Fruit fly (Drosophila melanogaster) whole organism, adult: Measurements from ENCODE around the gene RpS27A.

Experiments
- CG11617 ChIP-seq: fragments of 200-800 bp; sonication (Bioruptor generic); optimal IDR thresholded peaks from 2 replicates; lab custom pipeline; 2017; ENCODE audit warnings: mild to moderate bottlenecking, missing biosample characterization, missing genetic modification reagents, missing genetic modification characterization
- CG12768 ChIP-seq: fragments of 200-800 bp; sonication (Bioruptor generic); optimal IDR thresholded peaks from 2 replicates; lab custom pipeline; 2017; ENCODE audit warnings: missing biosample characterization, missing genetic modification characterization, mild to moderate bottlenecking, moderate library complexity, missing genetic modification reagents
- CG14711 ChIP-seq: fragments of 200-800 bp; sonication (Bioruptor generic); optimal IDR thresholded peaks from 2 replicates; lab custom pipeline; 2018; ENCODE audit warnings: missing biosample characterization, mild to moderate bottlenecking, missing genetic modification characterization, moderate library complexity
- CG1620 ChIP-seq: fragments of 200-800 bp; sonication (Bioruptor generic); optimal IDR thresholded peaks from 2 replicates; lab custom pipeline; 2016; ENCODE audit warnings: missing biosample characterization, missing genetic modification characterization
- CG33017 ChIP-seq: fragments of 200-800 bp; sonication (Bioruptor generic); optimal IDR thresholded peaks from 2 replicates; lab custom pipeline; 2018; ENCODE audit warnings: missing biosample characterization, mild to moderate bottlenecking, missing genetic modification characterization, moderate library complexity
- CG5204 ChIP-seq: fragments of 200-800 bp; sonication (Bioruptor generic); optimal IDR thresholded peaks from 2 replicates; lab custom pipeline; 2016; ENCODE audit warnings: missing biosample characterization, missing genetic modification characterization
- CG7045 ChIP-seq: fragments of 200-800 bp; sonication (Bioruptor generic); optimal IDR thresholded peaks from 2 replicates; lab custom pipeline; 2017; ENCODE audit warnings: missing biosample characterization, mild to moderate bottlenecking, missing genetic modification characterization
- CG7101 ChIP-seq: fragments of 200-800 bp; sonication (Bioruptor generic); optimal IDR thresholded peaks from 2 replicates; lab custom pipeline; 2018; ENCODE audit warnings: missing biosample characterization, mild to moderate bottlenecking, missing genetic modification characterization, moderate library complexity
- Clk ChIP-seq: fragments of 200-800 bp; sonication (Bioruptor generic); optimal IDR thresholded peaks from 2 replicates; lab custom pipeline; 2017; ENCODE audit warnings: missing biosample characterization, missing genetic modification characterization
- Crg-1 ChIP-seq: fragments of 200-800 bp; sonication (Bioruptor generic); optimal IDR thresholded peaks from 2 replicates; lab custom pipeline; 2016; ENCODE audit warnings: missing biosample characterization, missing genetic modification characterization
- Hr96 ChIP-seq: fragments of 200-800 bp; sonication (Bioruptor generic); optimal IDR thresholded peaks from 2 replicates; lab custom pipeline; 2016; ENCODE audit warnings: missing biosample characterization, missing genetic modification characterization
- Mnt ChIP-seq: fragments of 200-800 bp; sonication (Bioruptor generic); optimal IDR thresholded peaks from 2 replicates; lab custom pipeline; 2016; ENCODE audit warnings: missing biosample characterization, mild to moderate bottlenecking, missing genetic modification characterization
- bab1 ChIP-seq: fragments of 200-800 bp; sonication (Bioruptor generic); optimal IDR thresholded peaks from 3 replicates; lab custom pipeline; 2019; ENCODE audit warnings: missing biosample characterization, mild to moderate bottlenecking, missing genetic modification characterization, moderate library complexity
- cic ChIP-seq: fragments of 200-800 bp; sonication (Bioruptor generic); optimal IDR thresholded peaks from 2 replicates; lab custom pipeline; 2017; ENCODE audit warnings: missing biosample characterization, mild to moderate bottlenecking, missing genetic modification characterization, moderate library complexity
- cnc ChIP-seq, 2 experiments: fragments of >200 bp; optimal IDR thresholded peaks; 2 replicates each; lab custom pipeline; 2017
- kay ChIP-seq: fragments of 200-800 bp; sonication (Bioruptor generic); peaks from one replicate; lab custom pipeline; 2016; ENCODE audit warnings: missing biosample characterization, missing genetic modification characterization, borderline replicate concordance
- ovo ChIP-seq: fragments of 200-800 bp; sonication (Bioruptor generic); optimal IDR thresholded peaks from 2 replicates; lab custom pipeline; 2016; ENCODE audit warnings: missing biosample characterization, missing genetic modification characterization
- pad ChIP-seq: fragments of 200-800 bp; sonication (Bioruptor generic); optimal IDR thresholded peaks from 3 replicates; lab custom pipeline; 2017; ENCODE audit warnings: missing biosample characterization, missing genetic modification characterization, mild to moderate bottlenecking, moderate library complexity, missing genetic modification reagents
- tj ChIP-seq: fragments of 200-800 bp; sonication (Bioruptor generic); optimal IDR thresholded peaks from 3 replicates; lab custom pipeline; 2017; ENCODE audit warnings: missing biosample characterization, mild to moderate bottlenecking, missing genetic modification characterization, moderate library complexity
- toe ChIP-seq: fragments of 200-800 bp; sonication (Bioruptor generic); optimal IDR thresholded peaks from 2 replicates; lab custom pipeline; 2016; ENCODE audit warnings: missing biosample characterization, missing genetic modification characterization

Gene RpS27A

DNA sequence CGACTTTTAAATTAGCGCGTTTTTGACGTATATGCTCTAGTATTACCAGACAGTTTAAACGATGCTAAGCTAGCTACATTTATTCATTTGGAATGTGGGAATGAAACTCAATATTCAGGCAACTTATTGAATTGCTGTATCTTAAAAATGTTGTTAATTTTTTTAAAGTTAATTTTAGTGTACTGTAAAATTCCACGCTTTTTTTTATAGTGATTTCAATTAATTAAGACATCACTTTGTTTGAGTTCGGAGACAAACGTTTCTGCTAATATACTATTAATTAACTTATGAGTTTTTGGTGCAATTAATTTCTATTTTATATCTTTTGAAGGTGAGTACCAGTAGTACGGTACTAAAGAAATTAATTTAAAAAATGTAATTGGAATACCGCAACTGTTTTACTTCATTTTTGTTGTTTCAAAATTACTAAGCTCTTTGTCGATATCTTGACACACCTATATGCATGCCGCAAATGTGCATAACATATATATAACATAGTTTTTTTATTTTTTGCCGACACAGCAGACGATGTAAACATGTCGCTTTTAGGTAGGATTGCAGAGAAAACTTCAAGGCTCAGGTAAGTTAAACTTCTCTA, 21.8 kb upstream of the RpS27A start, which contains the start of the genes Cdk1 and mRpS7:
Gene Cdk1, minus strand, starts transcription at position 55 of the 598 bp plus-strand sequence.
Gene mRpS7, plus strand, starts transcription at position 455 of the 598 bp plus-strand sequence.
- TF ChIP-seq toe (GFP tag; lab: Kevin White, UChicago) (no peak), CG11617 (peak; percentile 74), Hr96 (no peak), tj (GFP tag; lab: Kevin White, UChicago) (peak; percentile 40), Clk (GFP tag; lab: Kevin White, UChicago) (peak; percentile 36), CG7101 (peak; percentile 64), CG1620 (GFP tag; lab: Kevin White, UChicago) (peak; percentile 40), CG7045 (GFP tag; lab: Kevin White, UChicago) (peak; percentile 74), Crg-1 (GFP tag; lab: Kevin White, UChicago) (peak; percentile 21), pad (GFP tag; lab: Kevin White, UChicago) (peak; percentile 37), CG14711 (peak; percentile 59), CG33017 (peak; percentile 52), cnc (optimal IDR thresholded peaks at IDR 0.05; lab: Kevin White, UChicago) (no peak), cic (GFP tag; lab: Kevin White, UChicago) (no peak), ovo (GFP tag; lab: Kevin White, UChicago) (no peak), Mnt (GFP tag; lab: Kevin White, UChicago) (peak; percentile 34), kay (GFP tag; lab: Kevin White, UChicago) (peak; percentile 82), CG12768 (GFP tag; lab: Kevin White, UChicago) (peak; percentile 62), CG5204 (GFP tag; lab: Kevin White, UChicago) (no peak), bab1 (GFP tag; lab: Kevin White, UChicago) (peak; percentile 9)

DNA sequence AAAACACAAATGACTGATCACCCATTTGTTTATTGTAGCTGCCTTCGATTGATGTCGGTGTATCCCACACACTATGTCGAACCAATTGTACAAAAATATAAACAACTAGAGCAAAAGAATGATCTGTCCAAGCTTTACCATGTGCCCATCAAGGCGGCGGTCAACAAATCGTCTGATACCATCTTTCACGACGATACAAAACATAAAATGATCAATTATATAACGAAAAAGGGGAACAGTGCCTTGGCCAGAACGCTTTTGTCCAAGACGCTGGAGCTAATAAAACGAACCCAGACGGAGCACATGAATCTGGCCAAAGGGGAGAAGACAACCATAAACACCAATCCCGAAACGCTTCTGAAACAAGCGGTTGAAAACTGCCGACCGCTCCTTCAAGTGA, 21.3 kb upstream of the RpS27A start:
- no peak for TF ChIP-seq Mnt (GFP tag; lab: Kevin White, UChicago)
- TF ChIP-seq bab1 (GFP tag; lab: Kevin White, UChicago), result no peak

DNA sequence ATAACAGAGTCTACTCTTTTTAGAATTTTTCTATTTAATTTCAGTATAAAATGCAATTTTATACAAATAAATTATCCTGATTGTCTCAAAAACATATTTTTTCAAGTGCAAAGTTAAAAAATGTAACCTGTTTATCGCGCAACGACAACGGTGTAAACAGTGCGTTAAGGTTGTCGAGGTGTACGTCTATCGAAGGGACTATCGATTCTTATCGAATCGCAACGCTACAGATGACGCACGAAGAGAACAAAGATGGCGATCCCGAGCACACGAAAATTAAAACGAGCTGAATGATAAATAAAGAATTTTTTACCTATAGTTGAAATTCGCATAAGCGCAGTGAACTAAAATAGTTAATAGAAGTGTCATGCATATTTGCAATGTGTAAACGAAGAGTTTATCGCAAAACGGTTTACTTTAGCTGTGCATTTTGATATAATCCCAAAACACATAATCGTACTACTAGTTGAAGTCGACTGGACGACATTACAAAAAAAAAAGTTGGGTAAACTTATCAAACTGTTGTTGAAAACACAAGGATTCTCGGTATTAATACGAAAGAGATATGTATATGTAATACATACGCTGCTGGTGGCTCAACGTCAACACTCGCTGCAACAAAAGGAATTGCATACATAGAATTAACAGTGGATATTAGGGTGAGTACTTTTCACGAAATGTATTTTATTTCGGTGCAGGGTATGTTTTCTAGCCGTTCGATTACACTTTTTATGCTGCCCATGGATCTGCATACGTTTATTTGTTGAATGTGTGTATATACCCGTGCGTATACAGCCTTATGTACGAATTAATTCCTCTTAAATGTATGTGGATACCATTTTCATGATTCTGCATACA, 20.1 kb upstream of the RpS27A start, which contains the start of gene da:
Gene da, plus strand, starts transcription at position 237 of the 858 bp plus-strand sequence.
- no peak for TF ChIP-seq ovo (GFP tag; lab: Kevin White, UChicago)
- peak; percentile 52 for TF ChIP-seq CG12768 (GFP tag; lab: Kevin White, UChicago)
- peak; percentile 99 for TF ChIP-seq kay (GFP tag; lab: Kevin White, UChicago)
- TF ChIP-seq CG7101, result peak; percentile 62
- peak; percentile 28 for TF ChIP-seq pad (GFP tag; lab: Kevin White, UChicago)
- TF ChIP-seq Hr96, result no peak
- no peak for TF ChIP-seq CG5204 (GFP tag; lab: Kevin White, UChicago)
- TF ChIP-seq cic (GFP tag; lab: Kevin White, UChicago), result peak; percentile 45
- peak; percentile 53 for TF ChIP-seq CG7045 (GFP tag; lab: Kevin White, UChicago)
- peak; percentile 21 for TF ChIP-seq bab1 (GFP tag; lab: Kevin White, UChicago)
- peak; percentile 30 for TF ChIP-seq tj (GFP tag; lab: Kevin White, UChicago)
- peak; percentile 63 for TF ChIP-seq CG14711
- TF ChIP-seq CG33017, result peak; percentile 49
- TF ChIP-seq Mnt (GFP tag; lab: Kevin White, UChicago), result peak; percentile 69
- peak; percentile 33 for TF ChIP-seq Crg-1 (GFP tag; lab: Kevin White, UChicago)
- TF ChIP-seq CG1620 (GFP tag; lab: Kevin White, UChicago), result peak; percentile 70
- no peak for TF ChIP-seq Clk (GFP tag; lab: Kevin White, UChicago)
- TF ChIP-seq toe (GFP tag; lab: Kevin White, UChicago), result no peak
- peak; percentile 74 for TF ChIP-seq CG11617
- TF ChIP-seq cnc (optimal IDR thresholded peaks at IDR 0.05; lab: Kevin White, UChicago), result no peak

DNA sequence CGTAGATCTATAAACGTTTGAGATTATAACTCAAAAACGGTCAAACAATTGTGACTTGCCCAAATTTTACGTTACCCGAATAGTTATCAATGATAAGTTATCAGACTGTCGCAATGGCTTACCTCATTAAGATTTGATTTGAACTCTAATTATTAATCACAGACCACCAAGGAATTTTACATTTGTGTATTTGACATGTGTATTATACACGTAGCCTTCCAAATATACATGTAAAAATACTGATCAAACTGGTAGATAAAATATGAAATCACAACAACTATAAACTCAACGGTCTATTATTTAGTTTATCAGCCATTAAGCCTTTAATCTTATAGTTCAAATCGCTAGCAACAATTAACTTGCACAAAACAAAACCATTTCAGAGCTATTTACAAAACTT, 14.7 kb upstream of the RpS27A start:
- TF ChIP-seq CG11617 (no peak), CG7045 (GFP tag; lab: Kevin White, UChicago) (no peak), CG14711 (no peak), Crg-1 (GFP tag; lab: Kevin White, UChicago) (no peak), bab1 (GFP tag; lab: Kevin White, UChicago) (no peak), CG5204 (GFP tag; lab: Kevin White, UChicago) (no peak), Hr96 (no peak), CG33017 (no peak), CG7101 (no peak), ovo (GFP tag; lab: Kevin White, UChicago) (no peak), tj (GFP tag; lab: Kevin White, UChicago) (no peak), kay (GFP tag; lab: Kevin White, UChicago) (no peak), Clk (GFP tag; lab: Kevin White, UChicago) (no peak), cic (GFP tag; lab: Kevin White, UChicago) (no peak), Mnt (GFP tag; lab: Kevin White, UChicago) (no peak), CG12768 (GFP tag; lab: Kevin White, UChicago) (no peak), pad (GFP tag; lab: Kevin White, UChicago) (no peak)

DNA sequence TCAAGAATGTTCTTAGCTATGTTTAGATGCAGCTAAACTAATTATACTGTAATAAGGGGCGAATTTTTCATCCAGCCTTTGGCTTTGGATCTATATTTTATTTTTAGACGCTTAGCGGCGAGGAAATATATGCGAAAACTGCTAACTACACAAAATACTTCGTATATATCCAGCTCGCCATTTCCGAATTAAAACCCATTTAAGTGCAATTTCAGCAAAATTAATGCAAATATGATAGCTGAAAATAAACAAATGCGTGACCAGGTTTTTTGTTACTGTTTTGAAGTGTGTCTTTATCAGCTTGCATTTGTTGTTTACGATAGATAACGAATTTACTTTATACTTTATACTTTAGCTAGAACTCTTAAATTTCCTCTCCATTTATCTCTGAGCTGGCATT, 13.1 kb upstream of the RpS27A start:
- TF ChIP-seq cic (GFP tag; lab: Kevin White, UChicago) (no peak), tj (GFP tag; lab: Kevin White, UChicago) (peak; percentile 96)
